Worm (Caenorhabditis elegans): Measurements from ENCODE around the gene haf-7.

- TF ChIP-seq him-1 (tag; optimal IDR thresholded peaks at IDR 0.05) (no peak), W03F9.2 (tag; optimal IDR thresholded peaks at IDR 0.05) (no peak)
Measured at ce11 chrV:14790792-14791191, 17.7 kb downstream of the haf-7 start.

Data from whole organism, L4/young adult.